Fruit fly (Drosophila melanogaster): Measurements from ENCODE around the gene rux.

DNA sequence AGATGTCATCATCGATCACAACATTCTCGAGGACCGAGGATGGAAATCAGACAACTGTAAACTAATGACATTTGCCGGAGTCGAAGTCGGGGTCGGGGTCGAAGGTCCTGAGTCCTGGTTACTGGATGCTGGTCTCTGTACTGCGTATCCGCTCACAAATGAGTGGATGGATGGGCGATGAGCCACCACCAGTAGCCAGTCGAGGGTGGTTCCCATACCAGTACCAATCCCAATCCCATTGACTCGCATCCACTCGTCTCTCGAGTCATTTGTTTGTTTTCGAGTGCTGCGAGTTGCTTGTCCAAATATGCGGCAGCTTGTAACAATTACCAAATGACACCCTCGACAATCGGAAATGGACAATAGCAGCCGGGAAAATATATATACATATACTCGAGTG, 4.8 kb downstream of the rux start:
- no peak for TF ChIP-seq Jra (GFP tag; optimal IDR thresholded peaks at IDR 0.05)
- TF ChIP-seq Hr78 (GFP tag; optimal IDR thresholded peaks at IDR 0.05) = no peak
- no peak for TF ChIP-seq psq (GFP tag; optimal IDR thresholded peaks at IDR 0.05)
- TF ChIP-seq pan (optimal IDR thresholded peaks at IDR 0.05) = no peak
- no peak for TF ChIP-seq Hnf4 (GFP tag; optimal IDR thresholded peaks at IDR 0.05)

Data from whole organism, wandering third instar larva.